Fruit fly (Drosophila melanogaster): ENCODE data around the gene CG12236.

The CG12236 gene

dm6 chrX:5879543-5879943 is 28.4 kb upstream of the CG12236 start, which contains the start of the genes Usp30 and CG16721 (continued):
- TF ChIP-seq CG8944 (GFP tag; optimal IDR thresholded peaks at IDR 0.05) (peak; percentile 19), CG6813 (GFP tag; optimal IDR thresholded peaks at IDR 0.05) (no peak), CG9876 (GFP tag; optimal IDR thresholded peaks at IDR 0.05) (no peak), CG9437 (GFP tag; optimal IDR thresholded peaks at IDR 0.05) (no peak), scrt (GFP tag; optimal IDR thresholded peaks at IDR 0.05) (no peak), wor (GFP tag; IDR thresholded peaks at IDR 0.05) (no peak), ci (GFP tag; IDR thresholded peaks at IDR 0.05) (no peak), caup (GFP tag; optimal IDR thresholded peaks at IDR 0.05; ENCODE audit: severe bottlenecking) (peak; percentile 62), CG10366 (GFP tag; IDR thresholded peaks at IDR 0.05) (no peak), MESR4 (GFP tag; optimal IDR thresholded peaks at IDR 0.05) (peak; percentile 75), CG8290 (GFP tag; optimal IDR thresholded peaks at IDR 0.05) (peak; percentile 77), CG8290 (tag; optimal IDR thresholded peaks at IDR 0.05) (peak in 1 of 2 experiments; percentile 42), zen2 (GFP tag; IDR thresholded peaks at IDR 0.05; ENCODE audit: partially characterized antibody) (peak; percentile 47; the same call in 1 of the 3 replicates), cas (GFP tag; IDR thresholded peaks at IDR 0.05) (no peak), CG6272 (GFP tag; IDR thresholded peaks at IDR 0.05) (0 out of 2 replicates have a peak, but pooled peaks have one; percentile 11), CG8281 (tag; optimal IDR thresholded peaks at IDR 0.05) (no peak), Doc2 (GFP tag; IDR thresholded peaks at IDR 0.05) (no peak), CG6765 (GFP tag; optimal IDR thresholded peaks at IDR 0.05) (peak; percentile 8), bbx (GFP tag; IDR thresholded peaks at IDR 0.05; ENCODE audit: partially characterized antibody) (peak; percentile 66), CG4617 (GFP tag; optimal IDR thresholded peaks at IDR 0.05; ENCODE audit: borderline replicate concordance) (peak; percentile 59), mld (GFP tag; IDR thresholded peaks at IDR 0.05; ENCODE audit: partially characterized antibody) (peak; percentile 59; the same call in 1 of the 3 replicates), CG11085 (GFP tag; IDR thresholded peaks at IDR 0.05) (no peak), nerfin-2 (GFP tag; IDR thresholded peaks at IDR 0.05; ENCODE audit: partially characterized antibody) (peak; percentile 71), z (GFP tag; IDR thresholded peaks at IDR 0.05) (no peak), aop (GFP tag; IDR thresholded peaks at IDR 0.05) (no peak), Tbp (GFP tag; optimal IDR thresholded peaks at IDR 0.05) (no peak), CG17385 (GFP tag; optimal IDR thresholded peaks at IDR 0.05) (no peak), BEAF-32 (GFP tag; optimal IDR thresholded peaks at IDR 0.05) (peak; percentile 73), CG12744 (GFP tag; optimal IDR thresholded peaks at IDR 0.05) (peak; percentile 34), shn (GFP tag; optimal IDR thresholded peaks at IDR 0.05) (peak; percentile 58), luna (GFP tag; optimal IDR thresholded peaks at IDR 0.05) (peak; percentile 2), CG11723 (GFP tag; optimal IDR thresholded peaks at IDR 0.05) (no peak), bsh (GFP tag; optimal IDR thresholded peaks at IDR 0.05) (peak in 1 of 2 experiments; percentile 9), Vsx1 (GFP tag; optimal IDR thresholded peaks at IDR 0.05) (no peak), sens (GFP tag) (peak; percentile 88), sc (optimal IDR thresholded peaks at IDR 0.05) (no peak), sc (GFP tag; optimal IDR thresholded peaks at IDR 0.05) (no peak), lov (optimal IDR thresholded peaks at IDR 0.05) (no peak), lov (GFP tag; IDR thresholded peaks at IDR 0.05) (no peak), Mes4 (GFP tag; optimal IDR thresholded peaks at IDR 0.05) (no peak), pb (GFP tag; optimal IDR thresholded peaks at IDR 0.05) (peak; percentile 37), E2f1 (GFP tag; IDR thresholded peaks at IDR 0.05) (no peak), B-H1 (GFP tag; IDR thresholded peaks at IDR 0.05) (no peak), bab2 (GFP tag; optimal IDR thresholded peaks at IDR 0.05) (peak; percentile 50), CG17612 (GFP tag; IDR thresholded peaks at IDR 0.05) (no peak), Sin3A (optimal IDR thresholded peaks at IDR 0.05) (peak; percentile 60), Dip3 (GFP tag; optimal IDR thresholded peaks at IDR 0.05) (peak; percentile 58), HLH3B (GFP tag; IDR thresholded peaks at IDR 0.05) (no peak), crol (GFP tag; IDR thresholded peaks at IDR 0.05) (no peak), CG2889 (GFP tag; IDR thresholded peaks at IDR 0.05) (no peak), CG3995 (GFP tag; optimal IDR thresholded peaks at IDR 0.05) (peak; percentile 20), Elba2 (GFP tag; optimal IDR thresholded peaks at IDR 0.05) (no peak), CG13624 (GFP tag; optimal IDR thresholded peaks at IDR 0.05) (peak; percentile 28)

All from whole organism, embryonic.